Fruit fly (Drosophila melanogaster) Kc167 (cell line): ENCODE results near the gene Osi1.

Source experiments
- Myc ChIP-seq: fragments of >200 bp; optimal IDR thresholded peaks from 2 replicates; lab custom pipeline; 2017; ENCODE audit warnings: missing external identifiers
- Sin3A ChIP-seq: fragments of >200 bp; optimal IDR thresholded peaks from 2 replicates; lab custom pipeline; 2018; ENCODE audit warnings: missing external identifiers
- h ChIP-seq: fragments of >200 bp; optimal IDR thresholded peaks from 3 replicates; lab custom pipeline; 2018; ENCODE audit warnings: missing external identifiers
- psq ChIP-seq: fragments of >200 bp; optimal IDR thresholded peaks from 2 replicates; lab custom pipeline; 2017; ENCODE audit warnings: missing external identifiers
- ttk ChIP-seq: sonication (Bioruptor generic); optimal IDR thresholded peaks from 2 replicates; lab custom pipeline; 2017; ENCODE audit warnings: missing external identifiers

DNA sequence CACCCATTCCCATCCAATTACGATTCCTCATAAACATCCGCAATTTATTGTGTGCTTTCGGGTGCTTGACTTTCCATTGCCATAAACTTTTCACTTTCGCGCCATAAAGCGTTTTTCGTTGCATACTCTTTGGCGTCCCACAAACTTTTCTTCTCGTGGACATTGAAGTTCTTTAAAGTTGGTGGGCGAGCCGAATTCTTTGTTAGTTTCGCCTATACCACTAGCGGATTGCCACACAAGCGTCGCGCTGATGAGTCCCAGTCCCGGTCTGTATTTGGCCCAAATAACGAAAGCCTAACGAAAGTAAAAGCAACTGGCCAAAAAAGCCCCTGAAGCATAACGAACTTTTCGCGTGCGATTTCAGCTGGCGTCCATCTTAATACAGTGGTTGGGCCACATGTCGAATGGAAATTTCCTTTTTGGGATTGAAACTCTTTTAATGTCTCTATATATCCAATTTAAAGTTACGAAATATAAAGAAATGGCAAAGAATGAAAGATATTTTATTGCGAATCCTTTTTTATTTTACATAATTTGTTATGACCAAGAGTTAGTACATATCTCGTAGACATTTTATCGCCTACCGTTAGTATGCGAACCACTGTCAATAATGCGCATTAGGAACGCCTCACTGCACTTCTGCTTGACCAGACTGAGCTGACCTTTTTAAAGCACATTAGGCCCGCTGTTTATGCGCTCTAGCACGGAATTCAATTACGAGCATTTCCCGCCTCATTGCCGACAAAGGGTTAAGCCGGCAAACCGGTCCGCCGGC lies 37.1 kb downstream of the Osi1 start:
- TF ChIP-seq Myc (lab: Kevin White, UChicago) (no peak), Sin3A (lab: Kevin White, UChicago) (no peak), psq (no peak), h (no peak), ttk (lab: Kevin White, UChicago) (no peak)
